Fruit fly (Drosophila melanogaster): ENCODE measurements around the gene out.
A peak's percentile ranks its signal among the peaks of the same experiment; 100 is the strongest.

Gene out

dm6 chrX:19298785-19299114, 23.2 kb downstream of the out start (continued):
- peak; percentile 55 for TF ChIP-seq CG10979 (tag; optimal IDR thresholded peaks at IDR 0.05)
- TF ChIP-seq CG17328 (GFP tag; IDR thresholded peaks at IDR 0.05): peak; percentile 61
- no peak for TF ChIP-seq Hmx (GFP tag; optimal IDR thresholded peaks at IDR 0.05)
- TF ChIP-seq amos (GFP tag; IDR thresholded peaks at IDR 0.05; ENCODE audit: partially characterized antibody): no peak
- TF ChIP-seq chn (GFP tag; optimal IDR thresholded peaks at IDR 0.05): peak; percentile 65
- TF ChIP-seq btn (GFP tag; optimal IDR thresholded peaks at IDR 0.05): no peak
- peak; percentile 1 for TF ChIP-seq Neu2 (GFP tag; optimal IDR thresholded peaks at IDR 0.05; ENCODE audit: borderline replicate concordance)
- peak; percentile 36 for TF ChIP-seq CG2202 (tag; optimal IDR thresholded peaks at IDR 0.05)
- no peak for TF ChIP-seq cwo (GFP tag; optimal IDR thresholded peaks at IDR 0.05)
- TF ChIP-seq pros (GFP tag; optimal IDR thresholded peaks at IDR 0.05): no peak
- peak; percentile 17 for TF ChIP-seq CG12769 (tag; optimal IDR thresholded peaks at IDR 0.05)
- TF ChIP-seq danr (GFP tag; IDR thresholded peaks at IDR 0.05): no peak
- TF ChIP-seq dmrt99B (tag; optimal IDR thresholded peaks at IDR 0.05): peak; percentile 42
- TF ChIP-seq CG5180 (GFP tag; optimal IDR thresholded peaks at IDR 0.05): no peak
- TF ChIP-seq Lpt (GFP tag; optimal IDR thresholded peaks at IDR 0.05): no peak
- TF ChIP-seq Hey (tag; optimal IDR thresholded peaks at IDR 0.05): no peak
- peak; percentile 32 for TF ChIP-seq CG12219 (GFP tag; optimal IDR thresholded peaks at IDR 0.05)
- peak; percentile 41; the same call in 1 of the 2 replicates for TF ChIP-seq Rx (GFP tag; IDR thresholded peaks at IDR 0.05)
- peak; percentile 70 for TF ChIP-seq CG10366 (GFP tag; IDR thresholded peaks at IDR 0.05)
- TF ChIP-seq Asciz (GFP tag; optimal IDR thresholded peaks at IDR 0.05): peak; percentile 30
- no peak for TF ChIP-seq CG30020 (tag; optimal IDR thresholded peaks at IDR 0.05)
- TF ChIP-seq D (optimal IDR thresholded peaks at IDR 0.05): no peak
- no peak for TF ChIP-seq D (GFP tag; optimal IDR thresholded peaks at IDR 0.05)
- no peak for TF ChIP-seq CG10462 (GFP tag; optimal IDR thresholded peaks at IDR 0.05)
- TF ChIP-seq vvl (GFP tag; IDR thresholded peaks at IDR 0.05): peak; percentile 81
- no peak for TF ChIP-seq CG1024 (GFP tag; IDR thresholded peaks at IDR 0.05)
- peak; percentile 55 for TF ChIP-seq CG17829 (tag; optimal IDR thresholded peaks at IDR 0.05)
- TF ChIP-seq yki (optimal IDR thresholded peaks at IDR 0.05): peak; percentile 81
- TF ChIP-seq nmo (GFP tag; optimal IDR thresholded peaks at IDR 0.05): peak; percentile 22
- TF ChIP-seq pum (GFP tag; optimal IDR thresholded peaks at IDR 0.05): peak; percentile 29
- TF ChIP-seq caup (GFP tag; optimal IDR thresholded peaks at IDR 0.05; ENCODE audit: severe bottlenecking): no peak
- TF ChIP-seq eyg (GFP tag; optimal IDR thresholded peaks at IDR 0.05): no peak
- no peak for TF ChIP-seq Ravus (GFP tag; IDR thresholded peaks at IDR 0.05)
- no peak for TF ChIP-seq Lim3 (GFP tag; IDR thresholded peaks at IDR 0.05)
- peak; percentile 66; the same call in 2 of the 3 replicates for TF ChIP-seq CG11456 (GFP tag; IDR thresholded peaks at IDR 0.05)
- no peak for TF ChIP-seq TFAM (GFP tag; optimal IDR thresholded peaks at IDR 0.05)
- no peak for TF ChIP-seq sd (tag; optimal IDR thresholded peaks at IDR 0.05)
- no peak for TF ChIP-seq vfl (GFP tag; optimal IDR thresholded peaks at IDR 0.05)
- TF ChIP-seq stc (GFP tag; IDR thresholded peaks at IDR 0.05): peak; percentile 71
- no peak for TF ChIP-seq NFAT (GFP tag; IDR thresholded peaks at IDR 0.05)
- peak; percentile 74 for TF ChIP-seq Rfx (GFP tag; IDR thresholded peaks at IDR 0.05)
- TF ChIP-seq Ets65A (GFP tag): no peak
- no peak for TF ChIP-seq Doc2 (GFP tag; IDR thresholded peaks at IDR 0.05)
- TF ChIP-seq klu (GFP tag; IDR thresholded peaks at IDR 0.05): no peak
- no peak for TF ChIP-seq jing (GFP tag; optimal IDR thresholded peaks at IDR 0.05)
- peak; percentile 53 for TF ChIP-seq Fer3 (tag; optimal IDR thresholded peaks at IDR 0.05)
- no peak for TF ChIP-seq CG31388 (GFP tag; optimal IDR thresholded peaks at IDR 0.05)
- no peak for TF ChIP-seq Six4 (GFP tag; optimal IDR thresholded peaks at IDR 0.05)
- TF ChIP-seq her (GFP tag; optimal IDR thresholded peaks at IDR 0.05): no peak
- TF ChIP-seq slp2 (GFP tag; optimal IDR thresholded peaks at IDR 0.05): no peak
- TF ChIP-seq ken (GFP tag; IDR thresholded peaks at IDR 0.05): peak; percentile 53; the same call in 2 of the 3 replicates
- TF ChIP-seq CG6272 (GFP tag; IDR thresholded peaks at IDR 0.05): no peak
- no peak for TF ChIP-seq fd64A (GFP tag; optimal IDR thresholded peaks at IDR 0.05)

All from whole organism, embryonic.